Fruit fly (Drosophila melanogaster): ENCODE measurements around the gene CG13907.

DNA sequence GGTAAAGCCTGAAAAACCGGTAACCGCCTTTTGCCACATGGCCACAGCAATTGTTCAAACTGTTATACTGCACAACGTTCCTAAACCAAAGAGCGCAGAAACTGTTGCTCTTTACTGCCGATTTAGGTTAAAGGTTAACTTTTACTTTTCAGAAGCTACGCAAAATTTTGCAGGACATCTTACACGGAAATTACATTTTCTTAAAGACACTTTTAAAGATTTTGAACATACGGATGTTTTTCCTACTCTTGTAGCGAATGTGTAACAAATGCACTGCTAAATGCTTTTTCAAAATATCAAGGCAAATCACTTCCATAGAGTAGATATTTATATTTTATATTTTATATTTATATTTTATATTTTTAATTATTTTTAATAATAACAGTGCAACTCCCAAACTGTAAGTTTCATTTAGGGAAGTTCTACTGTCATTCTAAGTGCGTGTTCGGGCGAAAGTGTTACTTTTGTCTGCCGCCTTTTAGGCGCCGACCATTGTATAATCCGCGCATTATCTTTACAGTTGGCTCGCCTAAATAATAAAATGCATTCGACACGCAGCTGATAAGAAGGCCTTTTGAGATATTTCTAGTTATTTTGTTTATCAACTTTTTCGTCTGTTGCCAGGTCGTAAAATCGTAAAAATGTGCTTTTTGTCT is 551 bp upstream of the CG13907 start:
- no peak for TF ChIP-seq Lpt (GFP tag; optimal IDR thresholded peaks at IDR 0.05)
- TF ChIP-seq CG10366 (GFP tag; IDR thresholded peaks at IDR 0.05) = no peak
- TF ChIP-seq Dll (GFP tag; IDR thresholded peaks at IDR 0.05; ENCODE audit: partially characterized antibody) = no peak
- peak; percentile 32; the same call in 1 of the 2 replicates for TF ChIP-seq lmd (GFP tag; IDR thresholded peaks at IDR 0.05)
- no peak for TF ChIP-seq CG3065 (GFP tag; optimal IDR thresholded peaks at IDR 0.05)
- TF ChIP-seq CG7786 (GFP tag; optimal IDR thresholded peaks at IDR 0.05) = no peak
- TF ChIP-seq unc-4 (GFP tag; IDR thresholded peaks at IDR 0.05; ENCODE audit: partially characterized antibody) = no peak
- no peak for TF ChIP-seq Jarid2 (GFP tag; optimal IDR thresholded peaks at IDR 0.05)
- no peak for TF ChIP-seq ttk (GFP tag; IDR thresholded peaks at IDR 0.05)
- TF ChIP-seq CG2875 (GFP tag; optimal IDR thresholded peaks at IDR 0.05) = no peak
- TF ChIP-seq nau (GFP tag; optimal IDR thresholded peaks at IDR 0.05) = no peak
